Fruit fly (Drosophila melanogaster): Measurements from ENCODE around the gene scaf6.

The scaf6 gene

DNA sequence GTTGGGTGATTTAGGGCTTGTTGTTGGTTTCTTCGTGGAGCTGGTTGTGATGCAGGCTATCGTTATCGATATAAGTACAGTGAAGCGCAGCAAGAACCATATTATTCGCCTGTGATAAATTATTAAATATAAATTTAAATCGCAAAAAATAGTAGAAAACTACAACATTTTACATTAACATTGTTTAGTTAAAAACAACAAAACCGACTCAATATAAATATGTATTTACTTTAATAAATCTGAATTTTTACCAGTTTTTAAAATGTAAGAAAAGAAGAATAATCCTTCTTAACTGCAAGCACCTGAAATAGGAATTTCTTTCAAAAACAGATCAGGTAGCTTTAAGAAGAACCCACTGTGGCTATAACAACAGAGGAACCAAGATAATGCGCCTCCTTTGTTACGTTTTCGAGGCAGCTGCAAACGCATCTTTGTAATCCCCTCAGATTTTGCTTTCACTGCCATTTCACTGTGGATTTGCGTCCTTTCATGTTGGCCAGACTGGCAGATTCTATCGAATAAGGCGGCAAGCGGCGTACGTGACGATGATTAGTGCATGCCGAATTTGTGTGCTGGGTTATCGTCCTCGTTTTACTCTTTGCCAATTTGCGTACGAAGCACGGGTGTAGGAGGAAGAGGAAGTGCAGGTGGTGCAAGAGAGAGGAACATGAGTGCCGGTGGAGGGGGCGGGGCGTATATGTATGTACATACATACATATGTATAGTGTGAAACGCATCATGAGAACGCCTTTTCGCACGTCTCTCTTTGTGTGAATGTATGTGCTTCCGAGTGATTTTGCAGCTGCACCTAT lies 31.7 kb downstream of the scaf6 start:
- peak; percentile 32 for TF ChIP-seq rgr (GFP tag; optimal IDR thresholded peaks at IDR 0.05)
- no peak for TF ChIP-seq CrebA (GFP tag; optimal IDR thresholded peaks at IDR 0.05; ENCODE audit: borderline replicate concordance)
- TF ChIP-seq Sp1 (GFP tag; optimal IDR thresholded peaks at IDR 0.05): peak; percentile 4
- peak; percentile 13 for TF ChIP-seq psq (GFP tag; optimal IDR thresholded peaks at IDR 0.05)
- TF ChIP-seq usp (GFP tag; optimal IDR thresholded peaks at IDR 0.05): no peak
- no peak for TF ChIP-seq fru (GFP tag; optimal IDR thresholded peaks at IDR 0.05)
- TF ChIP-seq h (GFP tag; optimal IDR thresholded peaks at IDR 0.05): no peak
- no peak for TF ChIP-seq sage (GFP tag; optimal IDR thresholded peaks at IDR 0.05)
- no peak for TF ChIP-seq sv (GFP tag; optimal IDR thresholded peaks at IDR 0.05)
- peak in 1 of 2 experiments; percentile 26 for TF ChIP-seq dl (GFP tag; optimal IDR thresholded peaks at IDR 0.05; ENCODE audit: insufficient read depth in 1 of 2, partially characterized antibody in 2 of 2)
- TF ChIP-seq Dif (GFP tag; optimal IDR thresholded peaks at IDR 0.05; ENCODE audit: partially characterized antibody): peak; percentile 43
- no peak for TF ChIP-seq tai (GFP tag; optimal IDR thresholded peaks at IDR 0.05)
- no peak for TF ChIP-seq jim (GFP tag; optimal IDR thresholded peaks at IDR 0.05)
- TF ChIP-seq dmrt93B (GFP tag; optimal IDR thresholded peaks at IDR 0.05): no peak
- TF ChIP-seq Hnf4 (GFP tag; optimal IDR thresholded peaks at IDR 0.05): peak; percentile 4
- no peak for TF ChIP-seq GATAd (GFP tag; optimal IDR thresholded peaks at IDR 0.05)
- TF ChIP-seq woc (GFP tag; optimal IDR thresholded peaks at IDR 0.05): peak; percentile 57
- TF ChIP-seq Hr78 (GFP tag; optimal IDR thresholded peaks at IDR 0.05): no peak
- no peak for TF ChIP-seq N (GFP tag; optimal IDR thresholded peaks at IDR 0.05)
- no peak for TF ChIP-seq Abd-B (GFP tag; optimal IDR thresholded peaks at IDR 0.05)
- no peak for TF ChIP-seq Hr83 (GFP tag; optimal IDR thresholded peaks at IDR 0.05; ENCODE audit: poor library complexity, severe bottlenecking)
- TF ChIP-seq Mio (GFP tag; optimal IDR thresholded peaks at IDR 0.05): no peak
- TF ChIP-seq CG32264 (GFP tag; optimal IDR thresholded peaks at IDR 0.05): no peak
- TF ChIP-seq foxo (GFP tag; optimal IDR thresholded peaks at IDR 0.05): peak in 1 of 2 experiments; percentile 52
- TF ChIP-seq brk (GFP tag; optimal IDR thresholded peaks at IDR 0.05): peak; percentile 20
- no peak for TF ChIP-seq Jra (GFP tag; optimal IDR thresholded peaks at IDR 0.05)
- TF ChIP-seq OdsH (GFP tag; optimal IDR thresholded peaks at IDR 0.05): no peak
- TF ChIP-seq Vsx2 (GFP tag; optimal IDR thresholded peaks at IDR 0.05; ENCODE audit: partially characterized antibody): no peak
- no peak for TF ChIP-seq lola (GFP tag; optimal IDR thresholded peaks at IDR 0.05)
- peak; percentile 1 for TF ChIP-seq ey (GFP tag; optimal IDR thresholded peaks at IDR 0.05)
- no peak for TF ChIP-seq dsf (GFP tag; optimal IDR thresholded peaks at IDR 0.05; ENCODE audit: borderline replicate concordance)
- TF ChIP-seq HLH106 (tag; optimal IDR thresholded peaks at IDR 0.05): peak; percentile 20
- TF ChIP-seq br (GFP tag; optimal IDR thresholded peaks at IDR 0.05): no peak
- TF ChIP-seq CG9705 (GFP tag; optimal IDR thresholded peaks at IDR 0.05): no peak
- TF ChIP-seq Myc (optimal IDR thresholded peaks at IDR 0.05): no peak
- TF ChIP-seq Rel (GFP tag; optimal IDR thresholded peaks at IDR 0.05): no peak
- TF ChIP-seq Rel (tag; optimal IDR thresholded peaks at IDR 0.05): peak; percentile 17
- no peak for TF ChIP-seq Dfd (GFP tag; optimal IDR thresholded peaks at IDR 0.05)
- no peak for TF ChIP-seq pan (optimal IDR thresholded peaks at IDR 0.05)

DNA sequence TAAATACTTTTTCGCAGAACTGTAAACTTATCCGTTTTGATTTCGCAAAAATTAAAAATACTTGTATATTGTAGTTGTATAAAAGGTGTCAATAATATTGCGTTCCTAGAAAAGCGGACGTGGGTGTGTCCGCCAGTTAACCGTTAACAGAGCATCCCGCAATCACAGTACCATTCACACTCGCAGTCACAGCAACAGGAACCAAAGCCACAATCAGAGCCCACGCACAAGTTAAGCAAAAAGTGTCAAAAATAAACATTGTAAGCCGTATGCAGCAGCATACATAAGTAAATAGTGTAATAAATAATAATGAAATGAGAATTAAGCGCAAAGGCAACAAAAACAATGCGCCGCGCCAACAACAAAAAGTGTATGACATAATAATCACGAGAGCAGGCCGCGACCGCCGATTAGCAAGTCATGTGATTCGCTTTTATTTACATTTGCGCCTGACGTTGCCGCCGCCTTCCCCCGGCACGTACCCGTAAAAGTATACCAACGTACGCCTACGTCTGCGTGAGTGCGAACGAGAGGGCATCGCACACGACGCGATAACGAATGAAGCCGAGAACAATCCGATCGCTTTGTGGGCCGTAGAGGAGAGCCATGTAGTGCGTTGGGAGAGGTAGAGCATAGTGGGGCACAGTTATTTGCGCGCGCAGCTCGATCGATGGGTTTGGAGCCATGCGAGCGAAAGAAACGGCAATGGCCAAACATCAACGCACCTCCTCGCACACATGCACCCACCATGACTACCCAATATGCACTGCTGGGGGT lies 32.5 kb downstream of the scaf6 start:
- TF ChIP-seq Mio (GFP tag; optimal IDR thresholded peaks at IDR 0.05) (no peak), tai (GFP tag; optimal IDR thresholded peaks at IDR 0.05) (no peak), Vsx2 (GFP tag; optimal IDR thresholded peaks at IDR 0.05; ENCODE audit: partially characterized antibody) (no peak), Myc (optimal IDR thresholded peaks at IDR 0.05) (no peak), jim (GFP tag; optimal IDR thresholded peaks at IDR 0.05) (no peak), rgr (GFP tag; optimal IDR thresholded peaks at IDR 0.05) (no peak), usp (GFP tag; optimal IDR thresholded peaks at IDR 0.05) (no peak), GATAd (GFP tag; optimal IDR thresholded peaks at IDR 0.05) (no peak), CG32264 (GFP tag; optimal IDR thresholded peaks at IDR 0.05) (no peak), HLH106 (tag; optimal IDR thresholded peaks at IDR 0.05) (no peak), psq (GFP tag; optimal IDR thresholded peaks at IDR 0.05) (peak; percentile 0), brk (GFP tag; optimal IDR thresholded peaks at IDR 0.05) (peak; percentile 9), Hnf4 (GFP tag; optimal IDR thresholded peaks at IDR 0.05) (peak; percentile 50), dsf (GFP tag; optimal IDR thresholded peaks at IDR 0.05; ENCODE audit: borderline replicate concordance) (no peak), foxo (GFP tag; optimal IDR thresholded peaks at IDR 0.05) (peak in 1 of 2 experiments; percentile 10), Sp1 (GFP tag; optimal IDR thresholded peaks at IDR 0.05) (peak; percentile 17), Hr78 (GFP tag; optimal IDR thresholded peaks at IDR 0.05) (no peak), sv (GFP tag; optimal IDR thresholded peaks at IDR 0.05) (no peak), woc (GFP tag; optimal IDR thresholded peaks at IDR 0.05) (peak; percentile 73), fru (GFP tag; optimal IDR thresholded peaks at IDR 0.05) (peak; percentile 36), N (GFP tag; optimal IDR thresholded peaks at IDR 0.05) (no peak), h (GFP tag; optimal IDR thresholded peaks at IDR 0.05) (peak; percentile 94), Dif (GFP tag; optimal IDR thresholded peaks at IDR 0.05; ENCODE audit: partially characterized antibody) (peak; percentile 81), dl (GFP tag; optimal IDR thresholded peaks at IDR 0.05; ENCODE audit: insufficient read depth in 1 of 2, partially characterized antibody in 2 of 2) (peak; percentile 63 to 84), Jra (GFP tag; optimal IDR thresholded peaks at IDR 0.05) (peak; percentile 39), Dfd (GFP tag; optimal IDR thresholded peaks at IDR 0.05) (no peak), OdsH (GFP tag; optimal IDR thresholded peaks at IDR 0.05) (peak; percentile 28), br (GFP tag; optimal IDR thresholded peaks at IDR 0.05) (peak; percentile 70), Hr83 (GFP tag; optimal IDR thresholded peaks at IDR 0.05; ENCODE audit: poor library complexity, severe bottlenecking) (peak; percentile 95), ey (GFP tag; optimal IDR thresholded peaks at IDR 0.05) (peak; percentile 26), Rel (GFP tag; optimal IDR thresholded peaks at IDR 0.05) (no peak), Rel (tag; optimal IDR thresholded peaks at IDR 0.05) (peak; percentile 89), pan (optimal IDR thresholded peaks at IDR 0.05) (no peak), sage (GFP tag; optimal IDR thresholded peaks at IDR 0.05) (no peak)

All from whole organism, wandering third instar larva.